Fruit fly (Drosophila melanogaster) whole organism, embryonic: ENCODE results near the gene NK7.1.

Source experiments
- CG11456 ChIP-seq: fragments of 200-800 bp; sonication (Bioruptor generic); IDR thresholded peaks from 3 replicates; pipeline ENCODE4 v1.3.6; 2022; ENCODE audit warnings: missing biosample characterization, missing genetic modification characterization
- CG14667 ChIP-seq: fragments of 200-800 bp; sonication (Bioruptor generic); IDR thresholded peaks from 2 replicates; pipeline ENCODE4 v1.3.6; 2022; ENCODE audit warnings: missing biosample characterization, missing genetic modification characterization
- CG15011 ChIP-seq: fragments of 200-800 bp; sonication (Bioruptor generic); optimal IDR thresholded peaks from 3 replicates; lab custom pipeline; 2018; ENCODE audit warnings: missing biosample characterization, mild to moderate bottlenecking, missing genetic modification characterization
- CG15269 ChIP-seq: fragments of 200-800 bp; sonication (Bioruptor generic); optimal IDR thresholded peaks from 2 replicates; lab custom pipeline; 2018; ENCODE audit warnings: missing biosample characterization, mild to moderate bottlenecking, missing genetic modification characterization, moderate library complexity
- CG2120 ChIP-seq: fragments of 200-800 bp; sonication (Bioruptor generic); optimal IDR thresholded peaks from 3 replicates; lab custom pipeline; 2016; ENCODE audit warnings: missing biosample characterization, missing genetic modification characterization
- CG31365 ChIP-seq: fragments of 200-800 bp; sonication (Bioruptor generic); optimal IDR thresholded peaks from 2 replicates; lab custom pipeline; 2018; ENCODE audit warnings: missing biosample characterization, mild to moderate bottlenecking, missing genetic modification characterization
- CG31388 ChIP-seq: fragments of 200-800 bp; sonication (Bioruptor generic); optimal IDR thresholded peaks from 2 replicates; lab custom pipeline; 2016; ENCODE audit warnings: missing biosample characterization, missing genetic modification characterization
- CG32532 ChIP-seq: fragments of 200-800 bp; sonication (Bioruptor generic); IDR thresholded peaks from 2 replicates; pipeline ENCODE4 v1.3.6; 2022; ENCODE audit warnings: missing biosample characterization, missing genetic modification characterization
- CG32772 ChIP-seq: fragments of 200-800 bp; sonication (Bioruptor generic); IDR thresholded peaks from 2 replicates; pipeline ENCODE4 v1.3.6; 2022; ENCODE audit warnings: missing biosample characterization, missing genetic modification characterization
- CG4404 ChIP-seq: fragments of 200-800 bp; sonication (Bioruptor generic); IDR thresholded peaks from 2 replicates; pipeline ENCODE4 v1.3.6; 2022; ENCODE audit warnings: missing biosample characterization, missing genetic modification characterization
- CG5953 ChIP-seq: fragments of 200-800 bp; sonication (Bioruptor generic); IDR thresholded peaks from 2 replicates; pipeline ENCODE4 v1.3.6; 2022; ENCODE audit warnings: missing biosample characterization, missing genetic modification characterization
- CG6272 ChIP-seq: fragments of 200-800 bp; sonication (Bioruptor generic); IDR thresholded peaks from 2 replicates; pipeline ENCODE4 v1.3.6; 2022; ENCODE audit warnings: missing biosample characterization, missing genetic modification characterization
- CG6765 ChIP-seq: fragments of 200-800 bp; sonication (Bioruptor generic); optimal IDR thresholded peaks from 3 replicates; lab custom pipeline; 2017; ENCODE audit warnings: missing biosample characterization, mild to moderate bottlenecking, missing genetic modification characterization
- CG6854 ChIP-seq: fragments of 200-800 bp; sonication (Bioruptor generic); optimal IDR thresholded peaks from 3 replicates; lab custom pipeline; 2017; ENCODE audit warnings: missing biosample characterization, mild to moderate bottlenecking, missing genetic modification characterization
- CG7271 ChIP-seq: fragments of 200-800 bp; sonication (Bioruptor generic); optimal IDR thresholded peaks from 2 replicates; lab custom pipeline; 2018; ENCODE audit warnings: missing biosample characterization, mild to moderate bottlenecking, missing genetic modification characterization, moderate library complexity
- CG8359 ChIP-seq: fragments of 200-800 bp; sonication (Bioruptor generic); optimal IDR thresholded peaks from 2 replicates; lab custom pipeline; 2017; ENCODE audit warnings: missing biosample characterization, mild to moderate bottlenecking, missing genetic modification characterization, borderline replicate concordance
- CG8765 ChIP-seq: fragments of 200-800 bp; sonication (Bioruptor generic); IDR thresholded peaks from 2 replicates; pipeline ENCODE4 v1.3.6; 2022; ENCODE audit warnings: missing biosample characterization, missing genetic modification characterization
- Chrac-16 ChIP-seq: fragments of 200-800 bp; sonication (Bioruptor generic); optimal IDR thresholded peaks from 3 replicates; lab custom pipeline; 2016; ENCODE audit warnings: missing biosample characterization, missing genetic modification characterization
- D ChIP-seq, 2 experiments: fragments of 200-800 bp in 1 of 2; fragments of >200 bp in 1 of 2; sonication (Bioruptor generic) in 1 of 2; optimal IDR thresholded peaks; 2 replicates in 1 of 2; 3 replicates in 1 of 2; lab custom pipeline; 2017; ENCODE audit warnings: mild to moderate bottlenecking in 1 of 2, missing biosample characterization in 1 of 2, missing genetic modification characterization in 1 of 2, missing genetic modification reagents in 1 of 2
- Doc2 ChIP-seq: fragments of 200-800 bp; sonication (Bioruptor generic); IDR thresholded peaks from 2 replicates; pipeline ENCODE4 v1.3.6; 2022; ENCODE audit warnings: missing biosample characterization, missing genetic modification characterization
- Dp ChIP-seq: fragments of 200-800 bp; sonication (Bioruptor generic); optimal IDR thresholded peaks from 2 replicates; lab custom pipeline; 2018; ENCODE audit warnings: missing biosample characterization, mild to moderate bottlenecking, missing genetic modification characterization, moderate library complexity
- Eip74EF ChIP-seq, 2 experiments: fragments of 200-800 bp in 1 of 2; fragments of >200 bp in 1 of 2; sonication (Bioruptor generic) in 1 of 2; optimal IDR thresholded peaks; 2 replicates each; lab custom pipeline; 2017 to 2019; ENCODE audit warnings: missing biosample characterization in 2 of 2, missing genetic modification characterization in 2 of 2, mild to moderate bottlenecking in 1 of 2, moderate library complexity in 1 of 2
- Ets97D ChIP-seq: fragments of 200-800 bp; sonication (Bioruptor generic); optimal IDR thresholded peaks from 3 replicates; lab custom pipeline; 2016; ENCODE audit warnings: missing biosample characterization, missing genetic modification characterization
- Kr ChIP-seq: fragments of 200-800 bp; sonication (Bioruptor generic); optimal IDR thresholded peaks from 2 replicates; lab custom pipeline; 2017; ENCODE audit warnings: missing biosample characterization, mild to moderate bottlenecking, missing genetic modification characterization
- Med ChIP-seq: fragments of 200-800 bp; sonication (Bioruptor generic); peaks from one replicate; lab custom pipeline; 2016; ENCODE audit warnings: missing biosample characterization, missing genetic modification characterization, mild to moderate bottlenecking, inconsistent platforms, moderate library complexity
- Myb ChIP-seq: fragments of 200-800 bp; sonication (Bioruptor generic); optimal IDR thresholded peaks from 2 replicates; lab custom pipeline; 2016; ENCODE audit warnings: missing biosample characterization, missing genetic modification characterization
- NC2β ChIP-seq: fragments of 200-800 bp; sonication (Bioruptor generic); optimal IDR thresholded peaks from 2 replicates; lab custom pipeline; 2016; ENCODE audit warnings: missing biosample characterization, missing genetic modification characterization
- NFAT ChIP-seq: fragments of 200-800 bp; sonication (Bioruptor generic); IDR thresholded peaks from 2 replicates; pipeline ENCODE4 v1.3.6; 2022; ENCODE audit warnings: missing biosample characterization, missing genetic modification characterization
- Nf-YB ChIP-seq: fragments of 200-800 bp; sonication (Bioruptor generic); optimal IDR thresholded peaks from 3 replicates; lab custom pipeline; 2019; ENCODE audit warnings: missing biosample characterization, mild to moderate bottlenecking, missing genetic modification characterization, moderate library complexity
- Sox100B ChIP-seq: fragments of 200-800 bp; sonication (Bioruptor generic); optimal IDR thresholded peaks from 3 replicates; lab custom pipeline; 2018; ENCODE audit warnings: missing biosample characterization, mild to moderate bottlenecking, missing genetic modification characterization
- Sry-β ChIP-seq: fragments of 200-800 bp; sonication (Bioruptor generic); optimal IDR thresholded peaks from 2 replicates; lab custom pipeline; 2018; ENCODE audit warnings: missing biosample characterization, mild to moderate bottlenecking, missing genetic modification characterization, moderate library complexity
- Trl ChIP-seq, 3 experiments: fragments of >200 bp in 2 of 3; fragments of 200-800 bp in 1 of 3; sonication (Bioruptor generic) in 1 of 3; optimal IDR thresholded peaks; 2 replicates in 1 of 3; 3 replicates in 2 of 3; lab custom pipeline; 2016 to 2017; ENCODE audit warnings: missing biosample characterization in 1 of 3, missing genetic modification characterization in 1 of 3
- ara ChIP-seq: fragments of 200-800 bp; sonication (Bioruptor generic); IDR thresholded peaks from 2 replicates; pipeline ENCODE4 v1.3.6; 2022; ENCODE audit warnings: missing biosample characterization, missing genetic modification characterization
- ase ChIP-seq: fragments of 200-800 bp; sonication (Bioruptor generic); IDR thresholded peaks from 3 replicates; pipeline ENCODE4 v1.3.6; 2022; ENCODE audit warnings: missing biosample characterization, missing genetic modification characterization
- bsh ChIP-seq, 2 experiments: fragments of 200-800 bp; sonication (Bioruptor generic); optimal IDR thresholded peaks; 2 replicates each; lab custom pipeline; 2017 to 2018; ENCODE audit warnings: mild to moderate bottlenecking in 2 of 2, missing biosample characterization in 2 of 2, missing genetic modification characterization in 2 of 2, moderate library complexity in 1 of 2
- chm ChIP-seq: fragments of 200-800 bp; sonication (Bioruptor generic); IDR thresholded peaks from 2 replicates; pipeline ENCODE4 v1.3.6; 2022; ENCODE audit warnings: missing biosample characterization, missing genetic modification characterization
- chn ChIP-seq: fragments of 200-800 bp; sonication (Bioruptor generic); optimal IDR thresholded peaks from 2 replicates; lab custom pipeline; 2016; ENCODE audit warnings: missing biosample characterization, missing genetic modification characterization
- crc ChIP-seq: fragments of 200-800 bp; sonication (Bioruptor generic); optimal IDR thresholded peaks from 2 replicates; lab custom pipeline; 2016; ENCODE audit warnings: missing biosample characterization, missing genetic modification characterization
- croc ChIP-seq: fragments of 200-800 bp; sonication (Bioruptor generic); conservative IDR thresholded peaks from 3 replicates; pipeline ENCODE4 v1.3.6; 2022; ENCODE audit warnings: missing biosample characterization, missing genetic modification characterization
- en ChIP-seq: fragments of 200-800 bp; sonication (Bioruptor generic); optimal IDR thresholded peaks from 2 replicates; lab custom pipeline; 2016; ENCODE audit warnings: missing biosample characterization, missing genetic modification characterization
- jumu ChIP-seq: fragments of 200-800 bp; sonication (Bioruptor generic); optimal IDR thresholded peaks from 3 replicates; lab custom pipeline; 2016; ENCODE audit warnings: missing biosample characterization, missing genetic modification characterization
- kay ChIP-seq: fragments of 200-800 bp; sonication (Bioruptor generic); optimal IDR thresholded peaks from 2 replicates; lab custom pipeline; 2016; ENCODE audit warnings: missing biosample characterization, missing genetic modification characterization
- knrl ChIP-seq: fragments of 200-800 bp; sonication (Bioruptor generic); IDR thresholded peaks from 3 replicates; pipeline ENCODE4 v1.3.6; 2022; ENCODE audit warnings: missing biosample characterization, missing genetic modification characterization; ENCODE audit not compliant: partially characterized antibody
- lmd ChIP-seq: fragments of 200-800 bp; sonication (Bioruptor generic); IDR thresholded peaks from 2 replicates; pipeline ENCODE4 v1.3.6; 2022; ENCODE audit warnings: missing biosample characterization, missing genetic modification characterization
- mam ChIP-seq: fragments of 200-800 bp; sonication (Bioruptor generic); optimal IDR thresholded peaks from 3 replicates; lab custom pipeline; 2016; ENCODE audit warnings: missing biosample characterization, missing genetic modification characterization
- peb ChIP-seq: fragments of 200-800 bp; sonication (Bioruptor generic); IDR thresholded peaks from 2 replicates; pipeline ENCODE4 v1.3.6; 2022; ENCODE audit warnings: missing biosample characterization, missing genetic modification characterization
- pita ChIP-seq: fragments of 200-800 bp; sonication (Bioruptor generic); optimal IDR thresholded peaks from 2 replicates; lab custom pipeline; 2017; ENCODE audit warnings: missing biosample characterization, mild to moderate bottlenecking, missing genetic modification characterization
- ro ChIP-seq: fragments of 200-800 bp; sonication (Bioruptor generic); IDR thresholded peaks from 2 replicates; pipeline ENCODE4 v1.3.6; 2022; ENCODE audit warnings: missing biosample characterization, missing genetic modification characterization
- scrt ChIP-seq: fragments of 200-800 bp; sonication (Bioruptor generic); optimal IDR thresholded peaks from 2 replicates; lab custom pipeline; 2018; ENCODE audit warnings: missing biosample characterization, mild to moderate bottlenecking, missing genetic modification characterization, moderate library complexity

Gene NK7.1

DNA sequence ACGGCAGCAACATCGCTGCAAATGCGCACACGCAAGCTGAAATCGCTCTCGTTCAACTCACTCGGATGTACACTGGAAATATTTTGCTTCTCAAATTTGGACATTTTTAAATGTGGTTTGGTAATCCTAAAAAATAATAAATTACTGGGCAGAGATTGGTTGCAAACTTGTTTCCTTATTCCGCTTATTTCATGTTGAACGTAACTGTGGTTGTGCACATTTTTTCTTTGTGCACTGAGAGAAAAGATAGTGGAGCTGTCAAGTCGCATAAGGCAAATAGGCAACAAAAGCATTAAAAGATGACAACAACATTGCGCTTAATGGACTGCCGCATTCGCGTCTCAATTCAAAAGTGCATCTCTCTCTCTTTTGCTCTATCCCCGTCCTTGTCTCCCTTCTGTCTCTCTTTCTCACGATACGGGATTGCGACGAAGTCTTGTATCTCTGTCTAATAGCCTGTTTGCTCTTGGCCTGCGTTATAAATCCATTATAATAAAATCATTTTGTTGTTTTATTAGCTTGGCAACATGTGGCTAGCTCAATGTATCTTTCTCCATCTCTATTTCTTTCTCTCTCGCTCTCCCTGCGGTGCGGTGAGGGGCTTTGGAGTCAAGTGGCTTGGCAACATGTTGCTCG, 559 bp upstream of the NK7.1 start (continued):
- TF ChIP-seq knrl (no peak), kay (GFP tag; lab: Kevin White, UChicago) (peak; percentile 69), CG15269 (tag; lab: Kevin White, UChicago) (peak; percentile 94), lmd (GFP tag; lab: Robert Waterston, UW) (peak; percentile 85), peb (GFP tag; lab: Robert Waterston, UW) (peak; percentile 82), ara (peak; percentile 72), Dp (GFP tag; lab: Kevin White, UChicago) (no peak), CG32772 (peak; percentile 90), ro (peak; percentile 56), Sox100B (peak; percentile 81), CG32532 (GFP tag; lab: Robert Waterston, UW) (peak; percentile 68), CG5953 (peak; percentile 96), chn (GFP tag; lab: Kevin White, UChicago) (peak; percentile 97), CG6765 (GFP tag; lab: Kevin White, UChicago) (peak; percentile 62), scrt (GFP tag; lab: Kevin White, UChicago) (peak; percentile 59), CG15011 (GFP tag; lab: Kevin White, UChicago) (peak; percentile 69), Trl (optimal IDR thresholded peaks at IDR 0.05; lab: Kevin White, UChicago) (peak; percentile 44 to 51), Trl (GFP tag; optimal IDR thresholded peaks at IDR 0.05; lab: Kevin White, UChicago) (peak; percentile 94), Nf-YB (GFP tag; lab: Kevin White, UChicago) (peak; percentile 79), CG11456 (GFP tag; lab: Robert Waterston, UW) (peak; percentile 84), mam (GFP tag; lab: Kevin White, UChicago) (peak; percentile 96), CG6854 (GFP tag; lab: Kevin White, UChicago) (peak; percentile 69), CG7271 (tag; lab: Kevin White, UChicago) (no peak), Med (GFP tag; lab: Kevin White, UChicago) (peak; percentile 98), NC2β (GFP tag; lab: Kevin White, UChicago) (peak; percentile 85), CG6272 (peak; percentile 76), CG31365 (tag; lab: Kevin White, UChicago) (no peak), Sry-β (peak; percentile 34), NFAT (GFP tag; lab: Robert Waterston, UW) (no peak; the same call in 1 of the 2 replicates), D (optimal IDR thresholded peaks at IDR 0.05; lab: Kevin White, UChicago) (no peak), D (GFP tag; optimal IDR thresholded peaks at IDR 0.05; lab: Kevin White, UChicago) (peak; percentile 87), bsh (GFP tag; optimal IDR thresholded peaks at IDR 0.05; lab: Kevin White, UChicago) (peak; percentile 97 to 98), CG8765 (GFP tag; lab: Robert Waterston, UW) (peak; percentile 44; the same call in 1 of the 2 replicates), pita (GFP tag; lab: Kevin White, UChicago) (no peak), en (GFP tag; lab: Kevin White, UChicago) (peak; percentile 93), chm (GFP tag; lab: Robert Waterston, UW) (peak; percentile 78), Myb (GFP tag; lab: Kevin White, UChicago) (peak; percentile 79), Doc2 (GFP tag; lab: Robert Waterston, UW) (peak; percentile 61), Chrac-16 (GFP tag; lab: Kevin White, UChicago) (peak; percentile 95), CG31388 (GFP tag; lab: Kevin White, UChicago) (peak; percentile 53), ase (GFP tag; lab: Robert Waterston, UW) (peak; percentile 91), crc (GFP tag; lab: Kevin White, UChicago) (peak; percentile 95), CG14667 (GFP tag; lab: Robert Waterston, UW) (peak; percentile 65), CG8359 (peak; percentile 61), croc (peak; percentile 81), CG2120 (GFP tag; lab: Kevin White, UChicago) (peak; percentile 94), Kr (GFP tag; lab: Kevin White, UChicago) (no peak), Ets97D (GFP tag; lab: Kevin White, UChicago) (peak; percentile 90), CG4404 (peak; percentile 43), Eip74EF (GFP tag; optimal IDR thresholded peaks at IDR 0.05; lab: Kevin White, UChicago) (peak in 1 of 2 experiments; percentile 91), jumu (GFP tag; lab: Kevin White, UChicago) (peak; percentile 87)
